Worm (Caenorhabditis elegans) whole organism, L1 larva: ENCODE data around the gene pct-1.

ENCODE experiments used
- C04F5.9 ChIP-seq: sonication (generic microtip); optimal IDR thresholded peaks from 2 replicates; lab custom pipeline; 2016; ENCODE audit warnings: missing genetic modification characterization, missing compliant biosample characterization
- C34B4.2 ChIP-seq: sonication (generic microtip); optimal IDR thresholded peaks from 2 replicates; lab custom pipeline; 2017; ENCODE audit warnings: mild to moderate bottlenecking, missing genetic modification characterization, missing compliant biosample characterization
- F16B12.6 ChIP-seq: fragments of 150-350 bp; optimal IDR thresholded peaks from 2 replicates; lab custom pipeline; 2014; ENCODE audit warnings: missing biosample characterization, missing genetic modification characterization
- Y116A8C.19 ChIP-seq: sonication (generic microtip); optimal IDR thresholded peaks from 2 replicates; lab custom pipeline; 2016; ENCODE audit warnings: missing compliant biosample characterization, missing genetic modification characterization, borderline replicate concordance
- aha-1 ChIP-seq: fragments of 150-350 bp; optimal IDR thresholded peaks from 2 replicates; lab custom pipeline; 2014; ENCODE audit warnings: missing biosample characterization, missing genetic modification characterization
- alr-1 ChIP-seq: fragments of 200-800 bp; sonication (Bioruptor generic); optimal IDR thresholded peaks from 2 replicates; lab custom pipeline; 2018; ENCODE audit warnings: borderline replicate concordance, mild to moderate bottlenecking, missing genetic modification characterization, missing compliant biosample characterization
- ama-1 ChIP-seq: fragments of 150-350 bp; optimal IDR thresholded peaks from 2 replicates; lab custom pipeline; 2014
- blmp-1 ChIP-seq: fragments of 150-350 bp; optimal IDR thresholded peaks from 2 replicates; lab custom pipeline; 2014; ENCODE audit warnings: missing biosample characterization, missing genetic modification characterization
- ceh-63 ChIP-seq: fragments of 200-800 bp; sonication (Bioruptor generic); optimal IDR thresholded peaks from 2 replicates; lab custom pipeline; 2018; ENCODE audit warnings: mild to moderate bottlenecking, missing genetic modification characterization, missing compliant biosample characterization
- ceh-8 ChIP-seq: fragments of 200-800 bp; sonication (Bioruptor generic); optimal IDR thresholded peaks from 2 replicates; lab custom pipeline; 2018; ENCODE audit warnings: mild to moderate bottlenecking, missing genetic modification characterization, moderate library complexity, missing compliant biosample characterization
- ceh-82 ChIP-seq, 3 experiments: fragments of 150-350 bp in 1 of 3; sonication (generic microtip) in 2 of 3; optimal IDR thresholded peaks; 2 replicates each; lab custom pipeline; 2014 to 2017; ENCODE audit warnings: missing biosample characterization in 3 of 3, missing genetic modification characterization in 3 of 3
- ceh-90 ChIP-seq: sonication (generic microtip); optimal IDR thresholded peaks from 2 replicates; lab custom pipeline; 2016; ENCODE audit warnings: missing genetic modification characterization, missing compliant biosample characterization
- ces-1 ChIP-seq: fragments of 150-350 bp; optimal IDR thresholded peaks from 2 replicates; lab custom pipeline; 2014; ENCODE audit warnings: missing biosample characterization, missing genetic modification reagents, missing genetic modification characterization
- dpl-1 ChIP-seq, 3 experiments: fragments of 150-350 bp in 2 of 3; sonication (generic microtip) in 1 of 3; optimal IDR thresholded peaks; 2 replicates each; lab custom pipeline; 2014 to 2017; ENCODE audit warnings: missing biosample characterization in 3 of 3, missing genetic modification characterization in 3 of 3, missing genetic modification reagents in 3 of 3
- dsc-1 ChIP-seq: sonication (generic microtip); optimal IDR thresholded peaks from 2 replicates; lab custom pipeline; 2016; ENCODE audit warnings: mild to moderate bottlenecking, missing genetic modification characterization, missing compliant biosample characterization
- efl-1 ChIP-seq, 4 experiments: fragments of 150-350 bp; optimal IDR thresholded peaks in 3 of 4; peaks in 1 of 4; 1 replicate in 1 of 4; 2 replicates in 3 of 4; lab custom pipeline; 2014; ENCODE audit warnings: missing biosample characterization in 2 of 4, missing genetic modification characterization in 2 of 4, missing genetic modification reagents in 2 of 4
- egl-13 ChIP-seq: sonication (generic microtip); optimal IDR thresholded peaks from 2 replicates; lab custom pipeline; 2016; ENCODE audit warnings: missing genotype, missing genetic modification reagents, missing genetic modification characterization, missing compliant biosample characterization
- elt-2 ChIP-seq: sonication (generic microtip); optimal IDR thresholded peaks from 2 replicates; lab custom pipeline; 2016; ENCODE audit warnings: missing genetic modification characterization, mild to moderate bottlenecking, inconsistent platforms, missing compliant biosample characterization, missing genetic modification reagents
- elt-3 ChIP-seq, 6 experiments: fragments of 150-350 bp in 1 of 6; sonication (generic microtip); optimal IDR thresholded peaks; 2 replicates each; lab custom pipeline; 2017 to 2018; ENCODE audit warnings: missing biosample characterization in 6 of 6, missing genetic modification characterization in 6 of 6, inconsistent platforms in 1 of 6
- fkh-10 ChIP-seq: sonication (generic microtip); optimal IDR thresholded peaks from 2 replicates; lab custom pipeline; 2017; ENCODE audit warnings: missing biosample characterization, missing genetic modification reagents, missing genetic modification characterization
- fos-1 ChIP-seq: fragments of 150-350 bp; optimal IDR thresholded peaks from 2 replicates; lab custom pipeline; 2014; ENCODE audit warnings: missing biosample characterization, missing genetic modification characterization
- grh-1 ChIP-seq: fragments of 200-800 bp; sonication (Bioruptor generic); IDR thresholded peaks from 2 replicates; pipeline ENCODE4 v1.3.6; 2022; ENCODE audit warnings: missing genetic modification reagents, missing genetic modification characterization, missing compliant biosample characterization
- hpl-2 ChIP-seq: fragments of 150-350 bp; optimal IDR thresholded peaks from 2 replicates; lab custom pipeline; 2014; ENCODE audit warnings: missing biosample characterization, missing genetic modification reagents, missing genetic modification characterization
- irx-1 ChIP-seq: sonication (generic microtip); optimal IDR thresholded peaks from 2 replicates; lab custom pipeline; 2016; ENCODE audit warnings: missing genetic modification characterization, missing compliant biosample characterization
- jun-1 ChIP-seq: fragments of 150-350 bp; optimal IDR thresholded peaks from 2 replicates; lab custom pipeline; 2014; ENCODE audit warnings: missing biosample characterization, missing genetic modification reagents, missing genetic modification characterization
- lin-13 ChIP-seq: fragments of 150-350 bp; optimal IDR thresholded peaks from 2 replicates; lab custom pipeline; 2014; ENCODE audit warnings: missing biosample characterization, missing genetic modification reagents, missing genetic modification characterization
- lin-14 ChIP-seq: fragments of 200-800 bp; sonication (Bioruptor generic); optimal IDR thresholded peaks from 2 replicates; lab custom pipeline; 2018; ENCODE audit warnings: mild to moderate bottlenecking, missing genetic modification characterization, moderate library complexity, missing compliant biosample characterization
- lin-15B ChIP-seq: fragments of 150-350 bp; sonication (generic microtip); optimal IDR thresholded peaks from 3 replicates; lab custom pipeline; 2014; ENCODE audit warnings: missing biosample characterization, missing genetic modification characterization
- lin-35 ChIP-seq, 2 experiments: fragments of 150-350 bp; optimal IDR thresholded peaks; 2 replicates each; lab custom pipeline; 2014; ENCODE audit warnings: missing biosample characterization in 2 of 2, missing genetic modification characterization in 2 of 2, missing genetic modification reagents in 2 of 2
- mab-9 ChIP-seq: fragments of 200-800 bp; sonication (Bioruptor generic); IDR thresholded peaks from 2 replicates; pipeline ENCODE4 v1.3.6; 2022; ENCODE audit warnings: missing genetic modification reagents, missing genetic modification characterization, missing compliant biosample characterization
- mdl-1 ChIP-seq, 2 experiments: fragments of 150-350 bp; optimal IDR thresholded peaks; 2 replicates each; lab custom pipeline; 2014 to 2017; ENCODE audit warnings: missing biosample characterization in 2 of 2, missing genetic modification characterization in 2 of 2, inconsistent platforms in 1 of 2
- mef-2 ChIP-seq: fragments of 150-350 bp; optimal IDR thresholded peaks from 2 replicates; lab custom pipeline; 2014; ENCODE audit warnings: missing biosample characterization, missing genetic modification characterization
- mep-1 ChIP-seq: fragments of 150-350 bp; optimal IDR thresholded peaks from 2 replicates; lab custom pipeline; 2014; ENCODE audit warnings: missing biosample characterization, missing genetic modification characterization
- nhr-12 ChIP-seq: sonication (generic microtip); optimal IDR thresholded peaks from 2 replicates; lab custom pipeline; 2017; ENCODE audit warnings: missing biosample characterization, missing genetic modification characterization
- nhr-19 ChIP-seq: fragments of 200-800 bp; sonication (Bioruptor generic); conservative IDR thresholded peaks from 2 replicates; pipeline ENCODE4 v1.3.6; 2022; ENCODE audit warnings: missing genetic modification characterization, missing compliant biosample characterization
- nhr-28 ChIP-seq: fragments of 150-350 bp; optimal IDR thresholded peaks from 2 replicates; lab custom pipeline; 2014; ENCODE audit warnings: missing biosample characterization, missing genetic modification characterization
- nhr-47 ChIP-seq: sonication (generic microtip); optimal IDR thresholded peaks from 2 replicates; lab custom pipeline; 2016; ENCODE audit warnings: mild to moderate bottlenecking, missing genetic modification characterization, moderate library complexity, missing compliant biosample characterization
- nhr-71 ChIP-seq: sonication (generic microtip); optimal IDR thresholded peaks from 2 replicates; lab custom pipeline; 2016; ENCODE audit warnings: mild to moderate bottlenecking, missing genetic modification characterization, moderate library complexity, missing compliant biosample characterization
- nhr-76 ChIP-seq: sonication (generic microtip); optimal IDR thresholded peaks from 2 replicates; lab custom pipeline; 2017; ENCODE audit warnings: missing biosample characterization, missing genetic modification characterization
- nhr-77 ChIP-seq: fragments of 150-350 bp; optimal IDR thresholded peaks from 2 replicates; lab custom pipeline; 2014; ENCODE audit warnings: missing biosample characterization, missing genetic modification characterization
- nhr-84 ChIP-seq: sonication (generic microtip); optimal IDR thresholded peaks from 2 replicates; lab custom pipeline; 2017; ENCODE audit warnings: missing biosample characterization, missing genetic modification characterization
- nhr-85 ChIP-seq: sonication (generic microtip); peaks from one replicate; lab custom pipeline; 2016; ENCODE audit warnings: missing genetic modification characterization, inconsistent platforms, missing compliant biosample characterization
- pag-3 ChIP-seq: sonication (generic microtip); optimal IDR thresholded peaks from 2 replicates; lab custom pipeline; 2017; ENCODE audit warnings: missing genetic modification characterization, mild to moderate bottlenecking, missing compliant biosample characterization, antibody characterized with exemption, borderline replicate concordance; ENCODE audit not compliant: insufficient read depth
- sox-4 ChIP-seq: sonication (generic microtip); optimal IDR thresholded peaks from 2 replicates; lab custom pipeline; 2016; ENCODE audit warnings: missing genetic modification characterization, missing compliant biosample characterization
- sup-37 ChIP-seq: fragments of 200-800 bp; sonication (Bioruptor generic); optimal IDR thresholded peaks from 2 replicates; lab custom pipeline; 2018; ENCODE audit warnings: mild to moderate bottlenecking, missing genetic modification characterization, missing compliant biosample characterization
- swsn-7 ChIP-seq: sonication (generic microtip); optimal IDR thresholded peaks from 2 replicates; lab custom pipeline; 2016; ENCODE audit warnings: missing genetic modification characterization, missing compliant biosample characterization
- tlp-1 ChIP-seq: fragments of 150-350 bp; optimal IDR thresholded peaks from 2 replicates; lab custom pipeline; 2014; ENCODE audit warnings: missing biosample characterization, missing genetic modification characterization
- unc-130 ChIP-seq: fragments of 150-350 bp; optimal IDR thresholded peaks from 2 replicates; lab custom pipeline; 2017; ENCODE audit warnings: missing biosample characterization, missing genetic modification characterization, inconsistent platforms
- unc-30 ChIP-seq: sonication (generic microtip); optimal IDR thresholded peaks from 2 replicates; lab custom pipeline; 2017; ENCODE audit warnings: missing biosample characterization, missing genetic modification characterization
- unc-86 ChIP-seq: sonication (generic microtip); optimal IDR thresholded peaks from 2 replicates; lab custom pipeline; 2016; ENCODE audit warnings: missing genetic modification characterization, missing compliant biosample characterization
- ztf-4 ChIP-seq: fragments of 150-350 bp; optimal IDR thresholded peaks from 2 replicates; lab custom pipeline; 2014; ENCODE audit warnings: missing biosample characterization, missing genetic modification characterization

Gene pct-1

DNA sequence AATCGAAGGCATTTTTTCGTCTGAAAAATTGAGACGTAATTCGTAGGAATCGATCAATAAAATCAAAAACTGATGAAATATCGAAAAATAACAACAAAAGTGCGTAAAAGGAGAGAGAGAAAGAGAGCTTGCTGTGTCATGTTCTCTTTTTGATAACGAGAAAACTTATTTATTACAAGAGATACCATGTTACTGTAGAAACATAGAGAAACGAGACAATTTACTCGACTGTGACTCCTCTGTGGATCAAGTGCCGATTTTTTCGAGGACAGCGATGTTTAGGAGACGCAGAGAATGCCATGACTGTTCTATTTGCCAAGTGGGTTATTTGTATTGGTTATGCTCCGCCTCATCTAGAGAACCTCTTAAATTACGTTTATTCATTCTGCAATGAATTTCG, 42.7 kb upstream of the pct-1 start, which contains the start of gene sph-1 (continued):
- no peak for TF ChIP-seq nhr-19 (GFP tag; lab: Robert Waterston, UW)
- TF ChIP-seq elt-2 (tag; lab: Kevin White, UChicago), result peak; percentile 49
- no peak for TF ChIP-seq unc-86 (tag; lab: Kevin White, UChicago)
- TF ChIP-seq dpl-1 (GFP tag; optimal IDR thresholded peaks at IDR 0.05; lab: Kevin White, UChicago), result no peak
- TF ChIP-seq C34B4.2 (tag; lab: Kevin White, UChicago), result no peak
- TF ChIP-seq ztf-4 (tag; lab: Kevin White, UChicago), result no peak
- no peak for TF ChIP-seq ceh-8
- peak; percentile 36 for TF ChIP-seq nhr-71
- no peak for TF ChIP-seq hpl-2 (GFP tag; lab: Kevin White, UChicago)
- peak; percentile 22 for TF ChIP-seq blmp-1 (tag; lab: Kevin White, UChicago)
- TF ChIP-seq sox-4 (tag; lab: Kevin White, UChicago), result no peak
- TF ChIP-seq nhr-85, result no peak
- TF ChIP-seq nhr-47 (tag; lab: Kevin White, UChicago), result no peak
- TF ChIP-seq mdl-1 (tag; optimal IDR thresholded peaks at IDR 0.05; lab: Kevin White, UChicago), result peak in 1 of 2 experiments; percentile 13
- peak; percentile 46 for TF ChIP-seq nhr-77 (tag; lab: Kevin White, UChicago)
- TF ChIP-seq lin-13 (GFP tag; lab: Kevin White, UChicago), result no peak
- TF ChIP-seq ceh-90 (tag; lab: Kevin White, UChicago), result no peak
- no peak for TF ChIP-seq jun-1 (tag; lab: Kevin White, UChicago)
- no peak for TF ChIP-seq pag-3 (tag; lab: Kevin White, UChicago)
- peak in 1 of 2 experiments; percentile 48 for TF ChIP-seq lin-35 (GFP tag; optimal IDR thresholded peaks at IDR 0.05; lab: Kevin White, UChicago)

DNA sequence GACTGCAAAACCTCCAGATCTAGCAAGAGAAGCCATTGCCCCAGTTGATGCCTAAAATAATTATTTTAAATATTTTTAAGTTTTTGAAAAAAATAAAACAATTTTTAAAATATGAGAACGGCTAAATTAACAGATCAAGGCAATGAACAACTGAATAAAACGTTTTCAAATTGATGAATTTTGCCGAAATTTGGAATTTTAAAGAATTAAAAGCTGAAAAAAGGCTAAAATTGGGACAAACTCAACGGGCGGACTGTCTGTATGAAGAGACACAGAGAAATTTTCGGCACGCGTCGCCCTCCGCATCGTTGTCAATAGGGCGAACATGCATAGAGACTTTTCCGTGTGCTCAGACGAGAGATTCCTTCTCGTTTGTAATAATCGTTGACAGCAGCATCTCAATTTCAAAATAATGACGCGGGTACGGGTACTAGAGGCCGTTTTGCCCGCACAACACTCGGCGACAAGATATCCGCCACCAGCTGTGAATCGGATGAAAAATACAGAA, 40.2 kb upstream of the pct-1 start, which contains the start of the genes isp-1 and islo-1:
TSS of gene isp-1 (minus strand) at position 51 of the 508 bp plus-strand sequence.
TSS of gene islo-1 (plus strand) at position 385 of the 508 bp plus-strand sequence.
- TF ChIP-seq dsc-1 (no peak), mab-9 (GFP tag; lab: Robert Waterston, UW) (no peak), grh-1 (GFP tag; lab: Robert Waterston, UW) (no peak), nhr-84 (tag; lab: Kevin White, UChicago) (no peak), nhr-76 (tag; lab: Kevin White, UChicago) (no peak), fos-1 (tag; lab: Kevin White, UChicago) (no peak), unc-30 (tag; lab: Kevin White, UChicago) (no peak), F16B12.6 (tag; lab: Kevin White, UChicago) (peak; percentile 24), ceh-8 (no peak), efl-1 (optimal IDR thresholded peaks at IDR 0.05; lab: Kevin White, UChicago) (peak; percentile 48 to 71), efl-1 (GFP tag; optimal IDR thresholded peaks at IDR 0.05 in 1 of 2; lab: Kevin White, UChicago) (peak in 1 of 2 experiments; percentile 61), elt-3 (tag; optimal IDR thresholded peaks at IDR 0.05; lab: Kevin White, UChicago) (peak in 1 of 6 experiments; percentile 4), elt-2 (tag; lab: Kevin White, UChicago) (no peak), fkh-10 (GFP tag; lab: Kevin White, UChicago) (no peak), tlp-1 (tag; lab: Kevin White, UChicago) (no peak), nhr-28 (tag; lab: Kevin White, UChicago) (no peak), aha-1 (tag; lab: Kevin White, UChicago) (no peak), swsn-7 (tag; lab: Kevin White, UChicago) (peak; percentile 24), egl-13 (tag; lab: Kevin White, UChicago) (no peak), alr-1 (tag; lab: Kevin White, UChicago) (no peak), sup-37 (no peak), mef-2 (tag; lab: Kevin White, UChicago) (no peak), unc-130 (tag; lab: Kevin White, UChicago) (peak; percentile 33), ama-1 (lab: Kevin White, UChicago) (no peak), sox-4 (tag; lab: Kevin White, UChicago) (no peak), lin-14 (GFP tag; lab: Kevin White, UChicago) (peak; percentile 65), ceh-82 (tag; optimal IDR thresholded peaks at IDR 0.05; lab: Kevin White, UChicago) (peak in 2 of 3 experiments; percentile 28 to 75), lin-15B (tag; lab: Kevin White, UChicago) (peak; percentile 77), nhr-12 (tag; lab: Kevin White, UChicago) (no peak), C04F5.9 (tag; lab: Kevin White, UChicago) (no peak), jun-1 (tag; lab: Kevin White, UChicago) (no peak), ces-1 (no peak), Y116A8C.19 (tag; lab: Kevin White, UChicago) (no peak), ceh-63 (GFP tag; lab: Kevin White, UChicago) (no peak), mep-1 (tag; lab: Kevin White, UChicago) (peak; percentile 63), irx-1 (tag; lab: Kevin White, UChicago) (peak; percentile 34), unc-86 (tag; lab: Kevin White, UChicago) (no peak)
